Worm (Caenorhabditis elegans): ENCODE data around the gene srb-16.

ce11 chrII:5150829-5151228 lies at the start of gene srb-16:
- TF ChIP-seq ztf-23 (GFP tag; IDR thresholded peaks at IDR 0.05) = no peak
- no peak for TF ChIP-seq flt-1 (GFP tag; IDR thresholded peaks at IDR 0.05)
- no peak for TF ChIP-seq tab-1 (GFP tag; IDR thresholded peaks at IDR 0.05)
- no peak for TF ChIP-seq ref-1 (GFP tag; conservative IDR thresholded peaks at IDR 0.05)
- TF ChIP-seq ztf-29 (GFP tag; IDR thresholded peaks at IDR 0.05) = no peak
- no peak for TF ChIP-seq med-1 (GFP tag; optimal IDR thresholded peaks at IDR 0.05; ENCODE audit: insufficient read depth)
- TF ChIP-seq klf-2 (GFP tag; conservative IDR thresholded peaks at IDR 0.05) = no peak
- TF ChIP-seq cog-1 (tag; optimal IDR thresholded peaks at IDR 0.05) = no peak
- no peak for TF ChIP-seq T22C8.4 (GFP tag; IDR thresholded peaks at IDR 0.05)
